Fruit fly (Drosophila melanogaster) whole organism, embryonic: ENCODE measurements around the gene MFS9.

Experiments used
- Awh ChIP-seq: fragments of 200-800 bp; sonication (Bioruptor generic); IDR thresholded peaks from 2 replicates; pipeline ENCODE4, ENCODE4 v1.3.6; 2022; ENCODE audit warnings: missing biosample characterization, missing genetic modification characterization
- C15 ChIP-seq: fragments of 200-800 bp; sonication (Bioruptor generic); IDR thresholded peaks from 3 replicates; pipeline ENCODE4 v1.3.6; 2022; ENCODE audit warnings: missing biosample characterization, missing genetic modification characterization
- CG10209 ChIP-seq: fragments of 200-800 bp; sonication (Bioruptor generic); optimal IDR thresholded peaks from 3 replicates; lab custom pipeline; 2017; ENCODE audit warnings: missing biosample characterization, mild to moderate bottlenecking, missing genetic modification characterization, missing genetic modification reagents
- CG10959 ChIP-seq: fragments of 200-800 bp; sonication (Bioruptor generic); IDR thresholded peaks from 2 replicates; pipeline ENCODE4 v1.3.6; 2022; ENCODE audit warnings: missing biosample characterization, missing genetic modification characterization
- CG11398 ChIP-seq: fragments of 200-800 bp; sonication (Bioruptor generic); optimal IDR thresholded peaks from 2 replicates; lab custom pipeline; 2016; ENCODE audit warnings: missing biosample characterization, missing genetic modification characterization
- CG11560 ChIP-seq: fragments of 200-800 bp; sonication (Bioruptor generic); IDR thresholded peaks from 3 replicates; pipeline ENCODE4 v1.3.6; 2022; ENCODE audit warnings: missing biosample characterization, missing genetic modification characterization
- CG11723 ChIP-seq: fragments of 200-800 bp; sonication (Bioruptor generic); optimal IDR thresholded peaks from 2 replicates; lab custom pipeline; 2017; ENCODE audit warnings: missing biosample characterization, mild to moderate bottlenecking, missing genetic modification characterization
- CG12219 ChIP-seq: fragments of 200-800 bp; sonication (Bioruptor generic); optimal IDR thresholded peaks from 3 replicates; lab custom pipeline; 2018; ENCODE audit warnings: missing biosample characterization, mild to moderate bottlenecking, missing genetic modification characterization
- CG12391 ChIP-seq: fragments of 200-800 bp; sonication (Bioruptor generic); optimal IDR thresholded peaks from 3 replicates; lab custom pipeline; 2018; ENCODE audit warnings: missing biosample characterization, mild to moderate bottlenecking, missing genetic modification characterization, moderate library complexity
- CG13624 ChIP-seq: fragments of 200-800 bp; sonication (Bioruptor generic); optimal IDR thresholded peaks from 2 replicates; lab custom pipeline; 2016; ENCODE audit warnings: missing biosample characterization, missing genetic modification characterization
- CG13775 ChIP-seq: fragments of 200-800 bp; sonication (Bioruptor generic); optimal IDR thresholded peaks from 3 replicates; lab custom pipeline; 2017; ENCODE audit warnings: missing biosample characterization, mild to moderate bottlenecking, missing genetic modification characterization
- CG1602 ChIP-seq: fragments of 200-800 bp; sonication (Bioruptor generic); optimal IDR thresholded peaks from 3 replicates; lab custom pipeline; 2016; ENCODE audit warnings: missing biosample characterization, missing genetic modification characterization
- CG16779 ChIP-seq: fragments of 200-800 bp; sonication (Bioruptor generic); IDR thresholded peaks from 2 replicates; pipeline ENCODE4 v1.3.6; 2022; ENCODE audit warnings: missing biosample characterization, missing genetic modification characterization
- CG17568 ChIP-seq: fragments of 200-800 bp; sonication (Bioruptor generic); optimal IDR thresholded peaks from 2 replicates; lab custom pipeline; 2018; ENCODE audit warnings: missing biosample characterization, mild to moderate bottlenecking, missing genetic modification characterization, moderate library complexity
- CG2202 ChIP-seq: fragments of 200-800 bp; sonication (Bioruptor generic); optimal IDR thresholded peaks from 2 replicates; lab custom pipeline; 2018; ENCODE audit warnings: missing biosample characterization, mild to moderate bottlenecking, missing genetic modification characterization
- CG3065 ChIP-seq: fragments of 200-800 bp; sonication (Bioruptor generic); optimal IDR thresholded peaks from 2 replicates; lab custom pipeline; 2016; ENCODE audit warnings: missing biosample characterization, missing genetic modification characterization
- CG32767 ChIP-seq: fragments of 200-800 bp; sonication (Bioruptor generic); IDR thresholded peaks from 2 replicates; pipeline ENCODE4 v1.3.6; 2022; ENCODE audit warnings: missing biosample characterization, missing genetic modification characterization
- CG3407 ChIP-seq: fragments of 200-800 bp; sonication (Bioruptor generic); optimal IDR thresholded peaks from 2 replicates; lab custom pipeline; 2018; ENCODE audit warnings: missing biosample characterization, mild to moderate bottlenecking, missing genetic modification characterization
- CG4328 ChIP-seq: fragments of 200-800 bp; sonication (Bioruptor generic); optimal IDR thresholded peaks from 3 replicates; lab custom pipeline; 2017; ENCODE audit warnings: missing biosample characterization, missing genetic modification reagents, missing genetic modification characterization
- CG7372 ChIP-seq: fragments of 200-800 bp; sonication (Bioruptor generic); IDR thresholded peaks from 2 replicates; pipeline ENCODE4 v1.3.6; 2022; ENCODE audit warnings: missing biosample characterization, missing genetic modification characterization
- CG7786 ChIP-seq: fragments of 200-800 bp; sonication (Bioruptor generic); optimal IDR thresholded peaks from 2 replicates; lab custom pipeline; 2016; ENCODE audit warnings: missing biosample characterization, missing genetic modification characterization
- Dad ChIP-seq: fragments of 200-800 bp; sonication (Bioruptor generic); optimal IDR thresholded peaks from 3 replicates; lab custom pipeline; 2016; ENCODE audit warnings: missing biosample characterization, missing genetic modification characterization
- Dll ChIP-seq: fragments of 200-800 bp; sonication (Bioruptor generic); IDR thresholded peaks from 4 replicates; pipeline ENCODE4 v1.3.6; 2022; ENCODE audit warnings: missing biosample characterization, missing genetic modification characterization; ENCODE audit not compliant: partially characterized antibody
- Fer2 ChIP-seq: fragments of 200-800 bp; sonication (Bioruptor generic); optimal IDR thresholded peaks from 2 replicates; lab custom pipeline; 2018; ENCODE audit warnings: missing biosample characterization, mild to moderate bottlenecking, missing genetic modification characterization, moderate library complexity
- H15 ChIP-seq: fragments of 200-800 bp; sonication (Bioruptor generic); IDR thresholded peaks from 3 replicates; pipeline ENCODE4 v1.3.6; 2022; ENCODE audit warnings: missing biosample characterization, missing genetic modification characterization
- HLH4C ChIP-seq: fragments of 200-800 bp; sonication (Bioruptor generic); IDR thresholded peaks from 3 replicates; pipeline ENCODE4 v1.3.6; 2022; ENCODE audit warnings: missing biosample characterization, missing genetic modification characterization; ENCODE audit not compliant: partially characterized antibody
- Hmx ChIP-seq: fragments of 200-800 bp; sonication (Bioruptor generic); optimal IDR thresholded peaks from 2 replicates; lab custom pipeline; 2016; ENCODE audit warnings: missing biosample characterization, missing genetic modification characterization
- Hr39 ChIP-seq: fragments of >200 bp; optimal IDR thresholded peaks from 2 replicates; lab custom pipeline; 2017
- Hr51 ChIP-seq, 2 experiments: fragments of 200-800 bp; sonication (Bioruptor generic); optimal IDR thresholded peaks; 2 replicates in 1 of 2; 3 replicates in 1 of 2; lab custom pipeline; 2016 to 2018; ENCODE audit warnings: missing biosample characterization in 2 of 2, missing genetic modification characterization in 2 of 2, mild to moderate bottlenecking in 1 of 2, moderate library complexity in 1 of 2
- Optix ChIP-seq: fragments of 200-800 bp; sonication (Bioruptor generic); IDR thresholded peaks from 3 replicates; pipeline ENCODE4 v1.3.6; 2022; ENCODE audit warnings: missing biosample characterization, missing genetic modification characterization
- Ssrp ChIP-seq: fragments of 200-800 bp; sonication (Bioruptor generic); optimal IDR thresholded peaks from 2 replicates; lab custom pipeline; 2018; ENCODE audit warnings: missing biosample characterization, mild to moderate bottlenecking, missing genetic modification characterization, moderate library complexity
- ara ChIP-seq: fragments of 200-800 bp; sonication (Bioruptor generic); IDR thresholded peaks from 2 replicates; pipeline ENCODE4 v1.3.6; 2022; ENCODE audit warnings: missing biosample characterization, missing genetic modification characterization
- cg ChIP-seq: fragments of 200-800 bp; sonication (Bioruptor generic); optimal IDR thresholded peaks from 3 replicates; lab custom pipeline; 2019; ENCODE audit warnings: missing biosample characterization, mild to moderate bottlenecking, missing genetic modification characterization, moderate library complexity
- fd102C ChIP-seq: fragments of 200-800 bp; sonication (Bioruptor generic); optimal IDR thresholded peaks from 2 replicates; lab custom pipeline; 2018; ENCODE audit warnings: missing biosample characterization, mild to moderate bottlenecking, missing genetic modification characterization, moderate library complexity
- insv ChIP-seq, 2 experiments: fragments of 200-800 bp; sonication (Bioruptor generic); optimal IDR thresholded peaks; 3 replicates each; lab custom pipeline; 2016 to 2018; ENCODE audit warnings: missing biosample characterization in 2 of 2, missing genetic modification characterization in 2 of 2
- jing ChIP-seq: fragments of 200-800 bp; sonication (Bioruptor generic); optimal IDR thresholded peaks from 2 replicates; lab custom pipeline; 2018; ENCODE audit warnings: missing biosample characterization, mild to moderate bottlenecking, missing genetic modification characterization
- kni ChIP-seq: fragments of 200-800 bp; sonication (Bioruptor generic); optimal IDR thresholded peaks from 3 replicates; lab custom pipeline; 2017; ENCODE audit warnings: mild to moderate bottlenecking, missing biosample characterization, missing genetic modification reagents, missing genetic modification characterization
- lab ChIP-seq: fragments of 200-800 bp; sonication (Bioruptor generic); optimal IDR thresholded peaks from 3 replicates; lab custom pipeline; 2017; ENCODE audit warnings: missing biosample characterization, missing genetic modification characterization, mild to moderate bottlenecking, moderate library complexity, missing genetic modification reagents
- lbe ChIP-seq: fragments of 200-800 bp; sonication (Bioruptor generic); optimal IDR thresholded peaks from 2 replicates; lab custom pipeline; 2016; ENCODE audit warnings: missing biosample characterization, mild to moderate bottlenecking, missing genetic modification characterization
- lov ChIP-seq, 2 experiments: fragments of 200-800 bp in 1 of 2; fragments of >200 bp in 1 of 2; sonication (Bioruptor generic) in 1 of 2; IDR thresholded peaks in 1 of 2; optimal IDR thresholded peaks in 1 of 2; 2 replicates in 1 of 2; 3 replicates in 1 of 2; pipeline versions ENCODE4 v1.3.6 to Lab custom; 2017 to 2022; ENCODE audit warnings: missing biosample characterization in 1 of 2, missing genetic modification characterization in 1 of 2
- maf-S ChIP-seq: fragments of 200-800 bp; sonication (Bioruptor generic); optimal IDR thresholded peaks from 2 replicates; lab custom pipeline; 2016; ENCODE audit warnings: missing biosample characterization, missing genetic modification characterization
- nerfin-1 ChIP-seq: fragments of 200-800 bp; sonication (Bioruptor generic); optimal IDR thresholded peaks from 3 replicates; lab custom pipeline; 2019; ENCODE audit warnings: missing biosample characterization, mild to moderate bottlenecking, missing genetic modification characterization, moderate library complexity
- nom ChIP-seq: fragments of 200-800 bp; sonication (Bioruptor generic); optimal IDR thresholded peaks from 2 replicates; lab custom pipeline; 2017; ENCODE audit warnings: missing biosample characterization, missing genetic modification characterization, mild to moderate bottlenecking, moderate library complexity, missing genetic modification reagents
- pb ChIP-seq: fragments of 200-800 bp; sonication (Bioruptor generic); optimal IDR thresholded peaks from 3 replicates; lab custom pipeline; 2016; ENCODE audit warnings: missing biosample characterization, missing genetic modification characterization
- rib ChIP-seq: fragments of 200-800 bp; sonication (Bioruptor generic); IDR thresholded peaks from 2 replicates; pipeline ENCODE4 v1.3.6; 2022; ENCODE audit warnings: missing biosample characterization, missing genetic modification characterization
- row ChIP-seq: fragments of 200-800 bp; sonication (Bioruptor generic); IDR thresholded peaks from 3 replicates; pipeline ENCODE4 v1.3.6; 2022; ENCODE audit warnings: missing biosample characterization, missing genetic modification characterization
- sr ChIP-seq: fragments of 200-800 bp; sonication (Bioruptor generic); IDR thresholded peaks from 3 replicates; pipeline ENCODE4 v1.3.6; 2022; ENCODE audit warnings: missing biosample characterization, missing genetic modification characterization
- tgo ChIP-seq: fragments of 200-800 bp; sonication (Bioruptor generic); IDR thresholded peaks from 3 replicates; pipeline ENCODE4 v1.3.6; 2022; ENCODE audit warnings: missing biosample characterization, missing genetic modification characterization
- tna ChIP-seq: fragments of 200-800 bp; sonication (Bioruptor generic); IDR thresholded peaks from 2 replicates; pipeline ENCODE4 v1.3.6; 2022; ENCODE audit warnings: missing biosample characterization, missing genetic modification characterization; ENCODE audit not compliant: partially characterized antibody
- trh ChIP-seq: fragments of 200-800 bp; sonication (Bioruptor generic); optimal IDR thresholded peaks from 2 replicates; lab custom pipeline; 2016; ENCODE audit warnings: missing biosample characterization, missing genetic modification characterization
- zen ChIP-seq: fragments of 200-800 bp; sonication (Bioruptor generic); optimal IDR thresholded peaks from 3 replicates; lab custom pipeline; 2018; ENCODE audit warnings: missing biosample characterization, mild to moderate bottlenecking, missing genetic modification characterization, moderate library complexity

MFS9 gene

dm6 chr3R:20555023-20555422, 42.8 kb upstream of the MFS9 start (continued):
- TF ChIP-seq trh (GFP tag; lab: Kevin White, UChicago) = no peak
- no peak for TF ChIP-seq kni (GFP tag; lab: Kevin White, UChicago)
- no peak for TF ChIP-seq Fer2 (tag; lab: Kevin White, UChicago)
- peak; percentile 80 for TF ChIP-seq sr (GFP tag; lab: Robert Waterston, UW)
- no peak; the same call in 1 of the 2 replicates for TF ChIP-seq rib (GFP tag; lab: Robert Waterston, UW)
- no peak for TF ChIP-seq Optix (GFP tag; lab: Robert Waterston, UW)
- TF ChIP-seq zen (tag; lab: Kevin White, UChicago) = no peak
- no peak for TF ChIP-seq CG7786 (GFP tag; lab: Kevin White, UChicago)
- no peak for TF ChIP-seq nom
- no peak for TF ChIP-seq CG11398 (GFP tag; lab: Kevin White, UChicago)
- TF ChIP-seq C15 = 0 out of 3 replicates have a peak, but pooled peaks have one; percentile 24
- TF ChIP-seq H15 = no peak; the same call in 2 of the 3 replicates
- no peak for TF ChIP-seq CG2202
- TF ChIP-seq nerfin-1 (tag; lab: Kevin White, UChicago) = no peak
- no peak for TF ChIP-seq cg (GFP tag; lab: Kevin White, UChicago)
- TF ChIP-seq CG1602 (GFP tag; lab: Kevin White, UChicago) = no peak
- no peak for TF ChIP-seq lov (optimal IDR thresholded peaks at IDR 0.05; lab: Kevin White, UChicago)
- no peak for TF ChIP-seq lov (GFP tag; IDR thresholded peaks at IDR 0.05; lab: Robert Waterston, UW)
- TF ChIP-seq CG11560 = peak; percentile 47; the same call in 1 of the 3 replicates
- no peak; the same call in 1 of the 2 replicates for TF ChIP-seq Awh (GFP tag; lab: Robert Waterston, UW)
- no peak for TF ChIP-seq Dad (GFP tag; lab: Kevin White, UChicago)
- TF ChIP-seq CG10209 = no peak
- peak; percentile 89 for TF ChIP-seq lab (GFP tag; lab: Kevin White, UChicago)
- TF ChIP-seq Ssrp (tag; lab: Kevin White, UChicago) = no peak
- TF ChIP-seq lbe (GFP tag; lab: Kevin White, UChicago) = peak; percentile 36
- TF ChIP-seq CG13775 (GFP tag; lab: Kevin White, UChicago) = no peak
- TF ChIP-seq maf-S = no peak
- no peak for TF ChIP-seq CG17568 (GFP tag; lab: Kevin White, UChicago)
- TF ChIP-seq CG10959 (GFP tag; lab: Robert Waterston, UW) = no peak
- TF ChIP-seq CG16779 (GFP tag; lab: Robert Waterston, UW) = no peak
- no peak for TF ChIP-seq Dll
- no peak for TF ChIP-seq ara (GFP tag; lab: Robert Waterston, UW)
- no peak for TF ChIP-seq CG11723 (GFP tag; lab: Kevin White, UChicago)
- TF ChIP-seq tna (GFP tag; lab: Robert Waterston, UW) = no peak
- TF ChIP-seq jing = no peak
- no peak for TF ChIP-seq Hr51 (GFP tag; optimal IDR thresholded peaks at IDR 0.05; lab: Kevin White, UChicago)
- TF ChIP-seq pb (GFP tag; lab: Kevin White, UChicago) = no peak
- TF ChIP-seq CG12219 (GFP tag; lab: Kevin White, UChicago) = no peak
- no peak for TF ChIP-seq CG3065 (GFP tag; lab: Kevin White, UChicago)
- TF ChIP-seq row (GFP tag; lab: Robert Waterston, UW) = 0 out of 3 replicates have a peak, but pooled peaks have one; percentile 11
- TF ChIP-seq CG3407 = no peak
- TF ChIP-seq CG13624 (GFP tag; lab: Kevin White, UChicago) = peak; percentile 43
- TF ChIP-seq insv (GFP tag; optimal IDR thresholded peaks at IDR 0.05; lab: Kevin White, UChicago) = no peak
- TF ChIP-seq fd102C (GFP tag; lab: Kevin White, UChicago) = no peak
- TF ChIP-seq tgo = peak; percentile 74
- peak; percentile 2 for TF ChIP-seq CG12391 (tag; lab: Kevin White, UChicago)
- peak; percentile 35 for TF ChIP-seq Hmx (GFP tag; lab: Kevin White, UChicago)
- no peak for TF ChIP-seq HLH4C
- TF ChIP-seq CG7372 (GFP tag; lab: Robert Waterston, UW) = no peak
- no peak for TF ChIP-seq CG32767 (GFP tag; lab: Robert Waterston, UW)
- no peak for TF ChIP-seq Hr39 (lab: Kevin White, UChicago)
- TF ChIP-seq CG4328 (GFP tag; lab: Kevin White, UChicago) = no peak
